Worm (Caenorhabditis elegans): ENCODE measurements around the gene T01B7.9.

- TF ChIP-seq nhr-28 (tag; optimal IDR thresholded peaks at IDR 0.05), result no peak
- no peak for TF ChIP-seq zip-11 (GFP tag; IDR thresholded peaks at IDR 0.05)
- TF ChIP-seq daf-8 (GFP tag; IDR thresholded peaks at IDR 0.05), result no peak
- no peak for TF ChIP-seq ztf-11 (tag; optimal IDR thresholded peaks at IDR 0.05)
- TF ChIP-seq nhr-77 (tag; optimal IDR thresholded peaks at IDR 0.05), result no peak
- no peak for TF ChIP-seq lsy-2 (tag; optimal IDR thresholded peaks at IDR 0.05)
- TF ChIP-seq Y105C5A.15 (GFP tag; IDR thresholded peaks at IDR 0.05), result no peak
- TF ChIP-seq pqm-1 (tag; optimal IDR thresholded peaks at IDR 0.05), result no peak
- no peak for TF ChIP-seq unc-62 (GFP tag; optimal IDR thresholded peaks at IDR 0.05 in 1 of 2)
- no peak for TF ChIP-seq unc-62 (tag; optimal IDR thresholded peaks at IDR 0.05)
- no peak for TF ChIP-seq lin-39 (tag; optimal IDR thresholded peaks at IDR 0.05)
Measured at ce11 chrII:8710317-8710716, 16.3 kb downstream of the T01B7.9 start, which contains the start of gene srg-15.

Measured in whole organism, L4 larva.